Worm (Caenorhabditis elegans) whole organism, young adult: Measurements from ENCODE around the gene F56C4.4.
"Not testable (repeated sequence)": the region's sequence is repeated elsewhere in the genome, so short reads cannot be mapped to it uniquely, and the experiment has no call there.

ENCODE experiments used
- D2030.7 ChIP-seq: fragments of 200-800 bp; sonication (Bioruptor generic); IDR thresholded peaks from 2 replicates; pipeline ENCODE4 v1.3.6; 2022; ENCODE audit warnings: missing genetic modification reagents, missing genetic modification characterization, missing compliant biosample characterization
- ceh-40 ChIP-seq: fragments of 200-800 bp; sonication (Bioruptor generic); IDR thresholded peaks from 2 replicates; pipeline ENCODE4 v1.3.6; 2022; ENCODE audit warnings: missing genetic modification characterization, missing compliant biosample characterization
- hmg-1.2 ChIP-seq: fragments of 200-800 bp; sonication (Bioruptor generic); IDR thresholded peaks from 2 replicates; pipeline ENCODE4 v1.3.6; 2022; ENCODE audit warnings: missing genetic modification reagents, missing genetic modification characterization, missing compliant biosample characterization
- madf-8 ChIP-seq: fragments of 200-800 bp; sonication (Bioruptor generic); conservative IDR thresholded peaks from 2 replicates; pipeline ENCODE4 v1.3.6; 2022; ENCODE audit warnings: missing genetic modification reagents, missing genetic modification characterization, missing compliant biosample characterization
- nhr-90 ChIP-seq: sonication (generic microtip); optimal IDR thresholded peaks from 2 replicates; lab custom pipeline; 2016; ENCODE audit warnings: missing genotype, mild to moderate bottlenecking, missing genetic modification characterization, missing compliant biosample characterization
- pha-4 ChIP-seq: fragments of 150-350 bp; sonication (generic microtip); optimal IDR thresholded peaks from 2 replicates; lab custom pipeline; 2014; ENCODE audit warnings: missing biosample characterization, missing genetic modification reagents, missing genetic modification characterization
- sdz-38 ChIP-seq: sonication (generic microtip); optimal IDR thresholded peaks from 2 replicates; lab custom pipeline; 2016; ENCODE audit warnings: missing genotype, missing genetic modification characterization, missing compliant biosample characterization
- sea-2 ChIP-seq: fragments of 200-800 bp; sonication (Bioruptor generic); IDR thresholded peaks from 2 replicates; pipeline ENCODE4 v1.3.6; 2022; ENCODE audit warnings: missing genetic modification characterization, missing compliant biosample characterization
- snpc-1.3 ChIP-seq: sonication (generic microtip); optimal IDR thresholded peaks from 2 replicates; lab custom pipeline; 2017; ENCODE audit warnings: missing genetic modification characterization, mild to moderate bottlenecking, missing compliant biosample characterization, antibody characterized with exemption, moderate library complexity, missing genotype, missing genetic modification reagents; ENCODE audit not compliant: insufficient read depth

ce11 chrIV:10658366-10658765 is 27.3 kb upstream of the F56C4.4 start:
- TF ChIP-seq snpc-1.3 (tag; lab: Kevin White, UChicago); nhr-90; sdz-38 (tag; lab: Kevin White, UChicago); pha-4 (tag; lab: Kevin White, UChicago): not testable (repeated sequence)
- TF ChIP-seq madf-8 (GFP tag; lab: Robert Waterston, UW), result 0 out of 2 replicates have a peak, but pooled peaks have one; percentile 6
- peak; percentile 52 for TF ChIP-seq hmg-1.2 (GFP tag; lab: Robert Waterston, UW)
- peak; percentile 81 for TF ChIP-seq ceh-40 (GFP tag; lab: Robert Waterston, UW)
- peak; percentile 82 for TF ChIP-seq D2030.7 (GFP tag; lab: Robert Waterston, UW)
- peak; percentile 83; the same call in 1 of the 2 replicates for TF ChIP-seq sea-2 (GFP tag; lab: Robert Waterston, UW)
